Fruit fly (Drosophila melanogaster) whole organism, embryonic: ENCODE measurements around the gene crq.

Experiments
- ATbp ChIP-seq: fragments of 200-800 bp; sonication (Bioruptor generic); optimal IDR thresholded peaks from 2 replicates; lab custom pipeline; 2017; ENCODE audit warnings: missing biosample characterization, mild to moderate bottlenecking, missing genetic modification characterization, missing genetic modification reagents
- Ada2b ChIP-seq: fragments of 200-800 bp; sonication (Bioruptor generic); IDR thresholded peaks from 2 replicates; pipeline ENCODE4 v1.3.6; 2022; ENCODE audit warnings: missing biosample characterization, missing genetic modification characterization
- Antp ChIP-seq: fragments of 200-800 bp; sonication (Bioruptor generic); optimal IDR thresholded peaks from 3 replicates; lab custom pipeline; 2016; ENCODE audit warnings: missing biosample characterization, missing genetic modification characterization
- Atf3 ChIP-seq: fragments of 200-800 bp; sonication (Bioruptor generic); optimal IDR thresholded peaks from 3 replicates; lab custom pipeline; 2016; ENCODE audit warnings: missing biosample characterization, missing genetic modification characterization
- Bgb ChIP-seq: fragments of 200-800 bp; sonication (Bioruptor generic); IDR thresholded peaks from 2 replicates; pipeline ENCODE4 v1.3.6; 2022; ENCODE audit warnings: missing biosample characterization, missing genetic modification characterization; ENCODE audit not compliant: partially characterized antibody
- Bteb2 ChIP-seq: fragments of 200-800 bp; sonication (Bioruptor generic); optimal IDR thresholded peaks from 2 replicates; lab custom pipeline; 2016; ENCODE audit warnings: missing biosample characterization, missing genetic modification characterization
- CG10366 ChIP-seq: fragments of 200-800 bp; sonication (Bioruptor generic); IDR thresholded peaks from 2 replicates; pipeline ENCODE4 v1.3.6; 2022; ENCODE audit warnings: missing biosample characterization, missing genetic modification characterization
- CG11247 ChIP-seq: fragments of 200-800 bp; sonication (Bioruptor generic); IDR thresholded peaks from 2 replicates; pipeline ENCODE4 v1.3.6; 2022; ENCODE audit warnings: missing biosample characterization, missing genetic modification characterization
- CG14441 ChIP-seq: fragments of 200-800 bp; sonication (Bioruptor generic); IDR thresholded peaks from 2 replicates; pipeline ENCODE4 v1.3.6; 2022; ENCODE audit warnings: missing biosample characterization, missing genetic modification characterization
- CG15269 ChIP-seq: fragments of 200-800 bp; sonication (Bioruptor generic); optimal IDR thresholded peaks from 2 replicates; lab custom pipeline; 2018; ENCODE audit warnings: missing biosample characterization, mild to moderate bottlenecking, missing genetic modification characterization, moderate library complexity
- CG1602 ChIP-seq: fragments of 200-800 bp; sonication (Bioruptor generic); optimal IDR thresholded peaks from 3 replicates; lab custom pipeline; 2016; ENCODE audit warnings: missing biosample characterization, missing genetic modification characterization
- CG16815 ChIP-seq: fragments of 200-800 bp; sonication (Bioruptor generic); optimal IDR thresholded peaks from 3 replicates; lab custom pipeline; 2017; ENCODE audit warnings: missing biosample characterization, mild to moderate bottlenecking, missing genetic modification characterization
- CG17829 ChIP-seq: fragments of 200-800 bp; optimal IDR thresholded peaks from 2 replicates; lab custom pipeline; 2019; ENCODE audit warnings: missing biosample characterization, mild to moderate bottlenecking, missing genetic modification characterization, moderate library complexity
- CG33213 ChIP-seq: fragments of 200-800 bp; sonication (Bioruptor generic); optimal IDR thresholded peaks from 3 replicates; lab custom pipeline; 2016; ENCODE audit warnings: missing biosample characterization, missing genetic modification characterization
- CG4730 ChIP-seq: fragments of 200-800 bp; sonication (Bioruptor generic); IDR thresholded peaks from 2 replicates; pipeline ENCODE4 v1.3.6; 2022; ENCODE audit warnings: missing biosample characterization, missing genetic modification characterization
- CG5180 ChIP-seq: fragments of 200-800 bp; sonication (Bioruptor generic); optimal IDR thresholded peaks from 3 replicates; lab custom pipeline; 2017; ENCODE audit warnings: missing biosample characterization, missing genetic modification characterization, mild to moderate bottlenecking, moderate library complexity, missing genetic modification reagents
- CG7357 ChIP-seq: fragments of 200-800 bp; sonication (Bioruptor generic); IDR thresholded peaks from 3 replicates; pipeline ENCODE4 v1.3.6; 2022; ENCODE audit warnings: missing biosample characterization, missing genetic modification characterization
- CG7786 ChIP-seq: fragments of 200-800 bp; sonication (Bioruptor generic); optimal IDR thresholded peaks from 2 replicates; lab custom pipeline; 2016; ENCODE audit warnings: missing biosample characterization, missing genetic modification characterization
- CG7963 ChIP-seq: fragments of 200-800 bp; sonication (Bioruptor generic); IDR thresholded peaks from 3 replicates; pipeline ENCODE4 v1.3.6; 2022; ENCODE audit warnings: missing biosample characterization, missing genetic modification characterization; ENCODE audit not compliant: partially characterized antibody
- Dp ChIP-seq: fragments of 200-800 bp; sonication (Bioruptor generic); optimal IDR thresholded peaks from 2 replicates; lab custom pipeline; 2018; ENCODE audit warnings: missing biosample characterization, mild to moderate bottlenecking, missing genetic modification characterization, moderate library complexity
- Dref ChIP-seq: fragments of 200-800 bp; sonication (Bioruptor generic); IDR thresholded peaks from 2 replicates; pipeline ENCODE4 v1.3.6; 2022; ENCODE audit warnings: missing biosample characterization, missing genetic modification characterization
- ERR ChIP-seq: fragments of 200-800 bp; sonication (Bioruptor generic); optimal IDR thresholded peaks from 2 replicates; lab custom pipeline; 2016; ENCODE audit warnings: missing biosample characterization, missing genetic modification characterization
- Gug ChIP-seq: fragments of 200-800 bp; sonication (Bioruptor generic); IDR thresholded peaks from 4 replicates; pipeline ENCODE4 v1.3.6; 2022; ENCODE audit warnings: missing biosample characterization, missing genetic modification characterization
- NK7.1 ChIP-seq: fragments of 200-800 bp; sonication (Bioruptor generic); optimal IDR thresholded peaks from 3 replicates; lab custom pipeline; 2016; ENCODE audit warnings: missing biosample characterization, missing genetic modification characterization
- Oli ChIP-seq: fragments of 200-800 bp; sonication (Bioruptor generic); optimal IDR thresholded peaks from 2 replicates; lab custom pipeline; 2018; ENCODE audit warnings: missing biosample characterization, mild to moderate bottlenecking, missing genetic modification characterization, moderate library complexity
- Optix ChIP-seq: fragments of 200-800 bp; sonication (Bioruptor generic); IDR thresholded peaks from 3 replicates; pipeline ENCODE4 v1.3.6; 2022; ENCODE audit warnings: missing biosample characterization, missing genetic modification characterization
- Sry-β ChIP-seq: fragments of 200-800 bp; sonication (Bioruptor generic); optimal IDR thresholded peaks from 2 replicates; lab custom pipeline; 2018; ENCODE audit warnings: missing biosample characterization, mild to moderate bottlenecking, missing genetic modification characterization, moderate library complexity
- Usf ChIP-seq: fragments of 200-800 bp; sonication (Bioruptor generic); optimal IDR thresholded peaks from 2 replicates; lab custom pipeline; 2017; ENCODE audit warnings: missing genotype, missing biosample characterization, missing genetic modification characterization
- amos ChIP-seq: fragments of 200-800 bp; sonication (Bioruptor generic); IDR thresholded peaks from 2 replicates; pipeline ENCODE4 v1.3.6; 2022; ENCODE audit warnings: missing biosample characterization, missing genetic modification characterization; ENCODE audit not compliant: partially characterized antibody
- aop ChIP-seq: fragments of 200-800 bp; sonication (Bioruptor generic); IDR thresholded peaks from 2 replicates; pipeline ENCODE4 v1.3.6; 2022; ENCODE audit warnings: missing biosample characterization, missing genetic modification characterization
- ase ChIP-seq: fragments of 200-800 bp; sonication (Bioruptor generic); IDR thresholded peaks from 3 replicates; pipeline ENCODE4 v1.3.6; 2022; ENCODE audit warnings: missing biosample characterization, missing genetic modification characterization
- bcd ChIP-seq: fragments of 200-800 bp; sonication (Bioruptor generic); optimal IDR thresholded peaks from 2 replicates; lab custom pipeline; 2017; ENCODE audit warnings: missing biosample characterization, mild to moderate bottlenecking, missing genetic modification characterization
- esg ChIP-seq: fragments of 200-800 bp; sonication (Bioruptor generic); conservative IDR thresholded peaks from 2 replicates; pipeline ENCODE4 v1.3.6; 2022; ENCODE audit warnings: missing biosample characterization, missing genetic modification characterization
- hb ChIP-seq: fragments of 200-800 bp; sonication (Bioruptor generic); IDR thresholded peaks from 3 replicates; pipeline ENCODE4 v1.3.6; 2022; ENCODE audit warnings: missing biosample characterization, missing genetic modification characterization; ENCODE audit not compliant: partially characterized antibody
- jigr1 ChIP-seq: fragments of 200-800 bp; sonication (Bioruptor generic); IDR thresholded peaks from 3 replicates; pipeline ENCODE4 v1.3.6; 2022; ENCODE audit warnings: missing biosample characterization, missing genetic modification characterization
- kni ChIP-seq: fragments of 200-800 bp; sonication (Bioruptor generic); optimal IDR thresholded peaks from 3 replicates; lab custom pipeline; 2017; ENCODE audit warnings: mild to moderate bottlenecking, missing biosample characterization, missing genetic modification reagents, missing genetic modification characterization
- lilli ChIP-seq: fragments of 200-800 bp; sonication (Bioruptor generic); optimal IDR thresholded peaks from 3 replicates; lab custom pipeline; 2016; ENCODE audit warnings: missing biosample characterization, missing genetic modification characterization
- lov ChIP-seq, 2 experiments: fragments of 200-800 bp in 1 of 2; fragments of >200 bp in 1 of 2; sonication (Bioruptor generic) in 1 of 2; IDR thresholded peaks in 1 of 2; optimal IDR thresholded peaks in 1 of 2; 2 replicates in 1 of 2; 3 replicates in 1 of 2; pipeline versions ENCODE4 v1.3.6 to Lab custom; 2017 to 2022; ENCODE audit warnings: missing biosample characterization in 1 of 2, missing genetic modification characterization in 1 of 2
- luna ChIP-seq: fragments of 200-800 bp; sonication (Bioruptor generic); optimal IDR thresholded peaks from 2 replicates; lab custom pipeline; 2016; ENCODE audit warnings: missing biosample characterization, missing genetic modification characterization
- mirr ChIP-seq: fragments of 200-800 bp; sonication (Bioruptor generic); optimal IDR thresholded peaks from 3 replicates; lab custom pipeline; 2018; ENCODE audit warnings: missing biosample characterization, mild to moderate bottlenecking, missing genetic modification characterization
- nmo ChIP-seq: fragments of 200-800 bp; sonication (Bioruptor generic); optimal IDR thresholded peaks from 2 replicates; lab custom pipeline; 2018; ENCODE audit warnings: missing biosample characterization, mild to moderate bottlenecking, missing genetic modification characterization, moderate library complexity
- oc ChIP-seq: fragments of 200-800 bp; sonication (Bioruptor generic); optimal IDR thresholded peaks from 2 replicates; lab custom pipeline; 2018; ENCODE audit warnings: missing biosample characterization, mild to moderate bottlenecking, missing genetic modification characterization, moderate library complexity
- rib ChIP-seq: fragments of 200-800 bp; sonication (Bioruptor generic); IDR thresholded peaks from 2 replicates; pipeline ENCODE4 v1.3.6; 2022; ENCODE audit warnings: missing biosample characterization, missing genetic modification characterization
- salm ChIP-seq: fragments of 200-800 bp; sonication (Bioruptor generic); optimal IDR thresholded peaks from 2 replicates; lab custom pipeline; 2018; ENCODE audit warnings: missing biosample characterization, mild to moderate bottlenecking, missing genetic modification characterization
- shn ChIP-seq: fragments of 200-800 bp; sonication (Bioruptor generic); optimal IDR thresholded peaks from 3 replicates; lab custom pipeline; 2016; ENCODE audit warnings: missing biosample characterization, missing genetic modification characterization
- sisA ChIP-seq: fragments of 200-800 bp; sonication (Bioruptor generic); IDR thresholded peaks from 2 replicates; pipeline ENCODE4 v1.3.6; 2022; ENCODE audit warnings: missing biosample characterization, missing genetic modification characterization
- tio ChIP-seq: fragments of 200-800 bp; sonication (Bioruptor generic); optimal IDR thresholded peaks from 2 replicates; lab custom pipeline; 2017; ENCODE audit warnings: missing biosample characterization, missing genetic modification characterization, inconsistent platforms
- unc-4 ChIP-seq: fragments of 200-800 bp; sonication (Bioruptor generic); IDR thresholded peaks from 2 replicates; pipeline ENCODE4 v1.3.6; 2022; ENCODE audit warnings: missing biosample characterization, missing genetic modification characterization; ENCODE audit not compliant: partially characterized antibody
- wek ChIP-seq: fragments of 200-800 bp; sonication (Bioruptor generic); optimal IDR thresholded peaks from 3 replicates; lab custom pipeline; 2018; ENCODE audit warnings: missing biosample characterization, mild to moderate bottlenecking, missing genetic modification characterization, moderate library complexity
- wor ChIP-seq: fragments of 200-800 bp; sonication (Bioruptor generic); IDR thresholded peaks from 2 replicates; pipeline ENCODE4 v1.3.6; 2022; ENCODE audit warnings: missing biosample characterization, missing genetic modification characterization

Gene crq

dm6 chr2L:485825-486240 is 33.0 kb upstream of the crq start (continued):
- TF ChIP-seq CG33213 = peak; percentile 96
- TF ChIP-seq Atf3 (GFP tag; lab: Kevin White, UChicago) = peak; percentile 86
- peak; percentile 79 for TF ChIP-seq CG7786
- peak; percentile 79 for TF ChIP-seq CG15269 (tag; lab: Kevin White, UChicago)
- TF ChIP-seq bcd (GFP tag; lab: Kevin White, UChicago) = peak; percentile 86
- peak; percentile 23; the same call in 1 of the 4 replicates for TF ChIP-seq Gug (GFP tag; lab: Robert Waterston, UW)
- TF ChIP-seq salm (tag; lab: Kevin White, UChicago) = peak; percentile 79
- TF ChIP-seq Antp (GFP tag; lab: Kevin White, UChicago) = peak; percentile 83
- TF ChIP-seq sisA = peak; percentile 34
- peak; percentile 97 for TF ChIP-seq wek
- TF ChIP-seq CG17829 = peak; percentile 58
- TF ChIP-seq CG4730 (GFP tag; lab: Robert Waterston, UW) = 0 out of 2 replicates have a peak, but pooled peaks have one; percentile 33
- peak; percentile 82 for TF ChIP-seq shn (GFP tag; lab: Kevin White, UChicago)
- TF ChIP-seq luna (GFP tag; lab: Kevin White, UChicago) = peak; percentile 42
- peak; percentile 90 for TF ChIP-seq oc (tag; lab: Kevin White, UChicago)
- TF ChIP-seq lov (optimal IDR thresholded peaks at IDR 0.05; lab: Kevin White, UChicago) = no peak
- peak; percentile 87 for TF ChIP-seq lov (GFP tag; IDR thresholded peaks at IDR 0.05; lab: Robert Waterston, UW)
- TF ChIP-seq rib (GFP tag; lab: Robert Waterston, UW) = peak; percentile 90
- peak; percentile 9 for TF ChIP-seq Dp
- peak; percentile 99 for TF ChIP-seq kni (GFP tag; lab: Kevin White, UChicago)
- peak; percentile 40; the same call in 1 of the 2 replicates for TF ChIP-seq wor (GFP tag; lab: Robert Waterston, UW)
- no peak; the same call in 1 of the 3 replicates for TF ChIP-seq CG7357 (GFP tag; lab: Robert Waterston, UW)
- peak; percentile 74 for TF ChIP-seq CG10366 (GFP tag; lab: Robert Waterston, UW)
- TF ChIP-seq tio (GFP tag; lab: Kevin White, UChicago) = peak; percentile 72
- peak; percentile 60; the same call in 2 of the 3 replicates for TF ChIP-seq ase
- TF ChIP-seq lilli (GFP tag; lab: Kevin White, UChicago) = peak; percentile 67
- TF ChIP-seq Oli (tag; lab: Kevin White, UChicago) = peak; percentile 58
- TF ChIP-seq ATbp (GFP tag; lab: Kevin White, UChicago) = peak; percentile 99
- TF ChIP-seq CG11247 (GFP tag; lab: Robert Waterston, UW) = peak; percentile 87
- TF ChIP-seq CG1602 (GFP tag; lab: Kevin White, UChicago) = peak; percentile 67
- TF ChIP-seq nmo (GFP tag; lab: Kevin White, UChicago) = peak; percentile 26
- peak; percentile 45 for TF ChIP-seq Usf (GFP tag; lab: Kevin White, UChicago)
- TF ChIP-seq Ada2b = peak; percentile 53; the same call in 1 of the 2 replicates
- TF ChIP-seq hb = no peak
- TF ChIP-seq CG5180 (GFP tag; lab: Kevin White, UChicago) = peak; percentile 88
- peak; percentile 91 for TF ChIP-seq NK7.1 (GFP tag; lab: Kevin White, UChicago)
- TF ChIP-seq Dref (GFP tag; lab: Robert Waterston, UW) = peak; percentile 27; the same call in 1 of the 2 replicates
- TF ChIP-seq amos (GFP tag; lab: Robert Waterston, UW) = no peak
- TF ChIP-seq Sry-β (GFP tag; lab: Kevin White, UChicago) = peak; percentile 70
- TF ChIP-seq CG14441 (GFP tag; lab: Robert Waterston, UW) = peak; percentile 83
- TF ChIP-seq CG7963 (GFP tag; lab: Robert Waterston, UW) = no peak
- no peak for TF ChIP-seq jigr1
- TF ChIP-seq CG16815 (GFP tag; lab: Kevin White, UChicago) = peak; percentile 20
- TF ChIP-seq unc-4 (GFP tag; lab: Robert Waterston, UW) = no peak
- TF ChIP-seq Bteb2 (GFP tag; lab: Kevin White, UChicago) = peak; percentile 70
- TF ChIP-seq aop (GFP tag; lab: Robert Waterston, UW) = peak; percentile 76; the same call in 1 of the 2 replicates
- TF ChIP-seq ERR (GFP tag; lab: Kevin White, UChicago) = peak; percentile 89
- no peak for TF ChIP-seq Bgb
- TF ChIP-seq Optix (GFP tag; lab: Robert Waterston, UW) = peak; percentile 73; the same call in 2 of the 3 replicates
- TF ChIP-seq mirr (GFP tag; lab: Kevin White, UChicago) = peak; percentile 93
- TF ChIP-seq esg (GFP tag; lab: Robert Waterston, UW) = no peak
